Worm (Caenorhabditis elegans): ENCODE data around the gene best-3.

Gene best-3

ce11 chrII:43640-44039, 30.9 kb downstream of the best-3 start, which contains the start of gene nfyc-1 (continued):
- TF ChIP-seq Y75B8A.6 (GFP tag; IDR thresholded peaks at IDR 0.05) (no peak), F37D6.2 (tag; optimal IDR thresholded peaks at IDR 0.05) (no peak)

- TF ChIP-seq ama-1 (optimal IDR thresholded peaks at IDR 0.05) (peak; percentile 4), F37D6.2 (tag; optimal IDR thresholded peaks at IDR 0.05) (no peak), mes-2 (tag; optimal IDR thresholded peaks at IDR 0.05; ENCODE audit: poor library complexity, severe bottlenecking) (no peak)
These were observed 32.0 kb downstream of the best-3 start, which contains the start of gene rpoa-49 for ce11 chrII:44740-45139. Gene rpoa-49, plus strand, starts transcription at chrII:45040.

- no peak for TF ChIP-seq nhr-25 (tag; optimal IDR thresholded peaks at IDR 0.05; ENCODE audit: borderline replicate concordance, insufficient read depth)
- no peak for TF ChIP-seq snpc-1.2 (GFP tag; IDR thresholded peaks at IDR 0.05)
- TF ChIP-seq daf-19 (GFP tag; conservative IDR thresholded peaks at IDR 0.05) = no peak
- no peak for TF ChIP-seq unc-62 (GFP tag; optimal IDR thresholded peaks at IDR 0.05 in 1 of 2)
- no peak for TF ChIP-seq unc-62 (tag; optimal IDR thresholded peaks at IDR 0.05)
- TF ChIP-seq zip-2 (tag; optimal IDR thresholded peaks at IDR 0.05) = no peak
- TF ChIP-seq set-16 (GFP tag; IDR thresholded peaks at IDR 0.05) = no peak
- TF ChIP-seq hmg-1.1 (GFP tag; IDR thresholded peaks at IDR 0.05) = no peak
- TF ChIP-seq mes-2 (tag; optimal IDR thresholded peaks at IDR 0.05; ENCODE audit: poor library complexity, severe bottlenecking) = no peak
- TF ChIP-seq ctbp-1 (GFP tag; IDR thresholded peaks at IDR 0.05) = no peak
- no peak for TF ChIP-seq D1046.2 (GFP tag; IDR thresholded peaks at IDR 0.05)
- no peak for TF ChIP-seq cey-2 (tag; optimal IDR thresholded peaks at IDR 0.05; ENCODE audit: borderline replicate concordance, insufficient read depth)
- TF ChIP-seq T26A8.4 (GFP tag; IDR thresholded peaks at IDR 0.05) = no peak
- TF ChIP-seq lin-38 (GFP tag; IDR thresholded peaks at IDR 0.05) = no peak
- TF ChIP-seq hlh-30 (tag; optimal IDR thresholded peaks at IDR 0.05; ENCODE audit: insufficient read depth) = no peak
- TF ChIP-seq mep-1 (tag; optimal IDR thresholded peaks at IDR 0.05) = no peak
- no peak for TF ChIP-seq F37D6.2 (tag; optimal IDR thresholded peaks at IDR 0.05)
These were observed 33.3 kb downstream of the best-3 start, which contains the start of gene rpt-4 for ce11 chrII:46116-46515. Gene rpt-4, minus strand, starts transcription at chrII:46216.

ce11 chrII:47280-47679, 34.5 kb downstream of the best-3 start, which contains the start of gene C23H3.5:
Gene C23H3.5, plus strand, starts transcription at chrII:47580.
- no peak for TF ChIP-seq ZK546.5 (tag; optimal IDR thresholded peaks at IDR 0.05)
- no peak for TF ChIP-seq set-16 (GFP tag; IDR thresholded peaks at IDR 0.05)
- TF ChIP-seq ceh-44 (GFP tag; IDR thresholded peaks at IDR 0.05) = no peak
- TF ChIP-seq Y105C5A.15 (GFP tag; IDR thresholded peaks at IDR 0.05) = no peak
- no peak for TF ChIP-seq R02D3.7 (tag; optimal IDR thresholded peaks at IDR 0.05)
- TF ChIP-seq nhr-25 (tag; optimal IDR thresholded peaks at IDR 0.05; ENCODE audit: borderline replicate concordance, insufficient read depth) = no peak
- no peak for TF ChIP-seq dmd-6 (GFP tag; IDR thresholded peaks at IDR 0.05)
- no peak for TF ChIP-seq dpl-1 (GFP tag; optimal IDR thresholded peaks at IDR 0.05)

- TF ChIP-seq skn-1 (tag; optimal IDR thresholded peaks at IDR 0.05) (no peak), dve-1 (tag; optimal IDR thresholded peaks at IDR 0.05; ENCODE audit: insufficient read depth) (peak; percentile 45), T20F7.1 (GFP tag; optimal IDR thresholded peaks at IDR 0.05) (peak; percentile 6), dmd-6 (GFP tag; IDR thresholded peaks at IDR 0.05) (peak; percentile 25; the same call in 1 of the 2 replicates), madf-5 (GFP tag; IDR thresholded peaks at IDR 0.05) (0 out of 4 replicates have a peak, but pooled peaks of 1 of the 2 experiments have one; percentile 46), nhr-28 (tag; optimal IDR thresholded peaks at IDR 0.05) (peak; percentile 76), nhr-77 (tag; optimal IDR thresholded peaks at IDR 0.05) (peak; percentile 53), snpc-1.2 (GFP tag; IDR thresholded peaks at IDR 0.05) (no peak), T26A8.4 (GFP tag; IDR thresholded peaks at IDR 0.05) (no peak), daf-12 (tag; optimal IDR thresholded peaks at IDR 0.05) (no peak), mes-2 (tag; optimal IDR thresholded peaks at IDR 0.05; ENCODE audit: poor library complexity, severe bottlenecking) (peak; percentile 1), lsy-2 (tag; optimal IDR thresholded peaks at IDR 0.05) (no peak), sdz-12 (GFP tag; optimal IDR thresholded peaks at IDR 0.05) (no peak), pqm-1 (tag; optimal IDR thresholded peaks at IDR 0.05) (peak; percentile 42), hlh-11 (tag; optimal IDR thresholded peaks at IDR 0.05) (peak; percentile 53), ztf-7 (tag; optimal IDR thresholded peaks at IDR 0.05) (no peak)
These were observed 38.1 kb downstream of the best-3 start for ce11 chrII:50862-51261.
